Worm (Caenorhabditis elegans) whole organism, L3 larva: Measurements from ENCODE around the gene btb-10.

Experiments
- R02D3.7 ChIP-seq: fragments of 150-350 bp; optimal IDR thresholded peaks from 2 replicates; lab custom pipeline; 2014; ENCODE audit warnings: missing biosample characterization, missing genetic modification characterization
- ceh-9 ChIP-seq: sonication (generic microtip); optimal IDR thresholded peaks from 2 replicates; lab custom pipeline; 2018; ENCODE audit warnings: missing biosample characterization, missing genetic modification characterization
- elt-3 ChIP-seq, 3 experiments: fragments of 150-350 bp in 1 of 3; sonication (generic microtip) in 2 of 3; optimal IDR thresholded peaks; 2 replicates in 2 of 3; 4 replicates in 1 of 3; lab custom pipeline; 2014 to 2017; ENCODE audit warnings: missing biosample characterization in 3 of 3, missing genetic modification characterization in 3 of 3
- fos-1 ChIP-seq: fragments of 150-350 bp; optimal IDR thresholded peaks from 2 replicates; lab custom pipeline; 2014; ENCODE audit warnings: missing biosample characterization, missing genetic modification characterization
- lsy-12 ChIP-seq: sonication (generic microtip); optimal IDR thresholded peaks from 2 replicates; lab custom pipeline; 2016; ENCODE audit warnings: mild to moderate bottlenecking, missing genetic modification characterization, missing compliant biosample characterization
- nhr-12 ChIP-seq: fragments of 150-350 bp; optimal IDR thresholded peaks from 2 replicates; lab custom pipeline; 2014; ENCODE audit warnings: missing biosample characterization, missing genetic modification characterization
- nhr-28 ChIP-seq: fragments of 150-350 bp; optimal IDR thresholded peaks from 2 replicates; lab custom pipeline; 2014; ENCODE audit warnings: missing biosample characterization, missing genetic modification characterization
- nhr-76 ChIP-seq: fragments of 150-350 bp; sonication (generic microtip); optimal IDR thresholded peaks from 5 replicates; lab custom pipeline; 2014; ENCODE audit warnings: missing biosample characterization, missing genetic modification characterization
- nhr-77 ChIP-seq: fragments of 150-350 bp; optimal IDR thresholded peaks from 2 replicates; lab custom pipeline; 2014; ENCODE audit warnings: missing biosample characterization, missing genetic modification characterization
- snpc-4 ChIP-seq: fragments of 150-350 bp; optimal IDR thresholded peaks from 2 replicates; lab custom pipeline; 2014; ENCODE audit warnings: missing biosample characterization, missing genetic modification characterization

- no peak for TF ChIP-seq fos-1
- TF ChIP-seq elt-3 (tag; optimal IDR thresholded peaks at IDR 0.05; lab: Kevin White, UChicago), result no peak
- no peak for TF ChIP-seq nhr-76 (tag; lab: Kevin White, UChicago)
- TF ChIP-seq snpc-4, result no peak
- TF ChIP-seq ceh-9, result no peak
- no peak for TF ChIP-seq lsy-12 (tag; lab: Kevin White, UChicago)
- TF ChIP-seq nhr-28, result no peak
- TF ChIP-seq nhr-77 (tag; lab: Kevin White, UChicago), result no peak
- no peak for TF ChIP-seq R02D3.7 (tag; lab: Kevin White, UChicago)
- TF ChIP-seq nhr-12 (tag; lab: Kevin White, UChicago), result no peak
Observed at ce11 chrII:1104409-1104808, 43.8 kb upstream of the btb-10 start, which contains the start of gene T13B5.9.
